Worm (Caenorhabditis elegans): ENCODE data around the gene pqn-48.

ce11 chrII:3992660-3993245 is 45.9 kb upstream of the pqn-48 start, which contains the start of gene Y14H12A.1:
- no peak for TF ChIP-seq mab-5 (tag; optimal IDR thresholded peaks at IDR 0.05)
- no peak for TF ChIP-seq snpc-4 (tag; optimal IDR thresholded peaks at IDR 0.05)
- TF ChIP-seq nhr-12 (tag; optimal IDR thresholded peaks at IDR 0.05) = no peak
